Worm (Caenorhabditis elegans) whole organism, young adult: ENCODE data around the gene C16A3.6.

Experiments used
- B0019.2 ChIP-seq: fragments of 200-800 bp; sonication (Bioruptor generic); conservative IDR thresholded peaks from 2 replicates; pipeline ENCODE4 v1.3.6; 2022; ENCODE audit warnings: missing genetic modification reagents, missing genetic modification characterization, missing compliant biosample characterization
- B0035.1 ChIP-seq: sonication (generic microtip); optimal IDR thresholded peaks from 2 replicates; lab custom pipeline; 2016; ENCODE audit warnings: missing genetic modification characterization, mild to moderate bottlenecking, missing compliant biosample characterization, missing genotype, missing genetic modification reagents
- F23B12.7 ChIP-seq: sonication (generic microtip); optimal IDR thresholded peaks from 2 replicates; lab custom pipeline; 2017; ENCODE audit warnings: missing genetic modification characterization, mild to moderate bottlenecking, missing compliant biosample characterization, antibody characterized with exemption, moderate library complexity; ENCODE audit not compliant: insufficient read depth
- F52B5.7 ChIP-seq: sonication (generic microtip); optimal IDR thresholded peaks from 2 replicates; lab custom pipeline; 2016; ENCODE audit warnings: mild to moderate bottlenecking, missing genetic modification characterization, missing compliant biosample characterization
- F57A8.1 ChIP-seq: fragments of 200-800 bp; sonication (Bioruptor generic); optimal IDR thresholded peaks from 2 replicates; lab custom pipeline; 2018; ENCODE audit warnings: mild to moderate bottlenecking, missing genetic modification characterization, moderate library complexity, missing compliant biosample characterization
- K11D2.4 ChIP-seq: fragments of 200-800 bp; sonication (Bioruptor generic); IDR thresholded peaks from 2 replicates; pipeline ENCODE4 v1.3.6; 2022; ENCODE audit warnings: missing genetic modification reagents, missing genetic modification characterization, missing compliant biosample characterization
- K12H6.12 ChIP-seq: fragments of 200-800 bp; sonication (Bioruptor generic); optimal IDR thresholded peaks from 2 replicates; lab custom pipeline; 2018; ENCODE audit warnings: mild to moderate bottlenecking, missing genetic modification characterization, missing compliant biosample characterization
- Y67H2A.10 ChIP-seq: fragments of 200-800 bp; sonication (Bioruptor generic); conservative IDR thresholded peaks from 2 replicates; pipeline ENCODE4 v1.3.6; 2022; ENCODE audit warnings: missing genetic modification reagents, missing genetic modification characterization, missing compliant biosample characterization
- Y95B8A.8 ChIP-seq: fragments of 200-800 bp; sonication (Bioruptor generic); IDR thresholded peaks from 2 replicates; pipeline ENCODE4 v1.3.6; 2022; ENCODE audit warnings: missing genetic modification reagents, missing genetic modification characterization, missing compliant biosample characterization
- atf-7 ChIP-seq: sonication (generic microtip); optimal IDR thresholded peaks from 2 replicates; lab custom pipeline; 2017; ENCODE audit warnings: mild to moderate bottlenecking, missing genetic modification characterization, missing compliant biosample characterization
- athp-1 ChIP-seq: sonication (generic microtip); optimal IDR thresholded peaks from 2 replicates; lab custom pipeline; 2017; ENCODE audit warnings: mild to moderate bottlenecking, missing genetic modification characterization, missing compliant biosample characterization
- attf-3 ChIP-seq: fragments of 200-800 bp; sonication (Bioruptor generic); conservative IDR thresholded peaks from 2 replicates; pipeline ENCODE4 v1.3.6; 2022; ENCODE audit warnings: missing genetic modification reagents, missing genetic modification characterization, missing compliant biosample characterization
- attf-5 ChIP-seq: fragments of 200-800 bp; sonication (Bioruptor generic); optimal IDR thresholded peaks from 2 replicates; lab custom pipeline; 2018; ENCODE audit warnings: mild to moderate bottlenecking, missing genetic modification characterization, missing compliant biosample characterization
- bed-1 ChIP-seq: fragments of 200-800 bp; sonication (Bioruptor generic); IDR thresholded peaks from 2 replicates; pipeline ENCODE4 v1.3.6; 2022; ENCODE audit warnings: missing genetic modification reagents, missing genetic modification characterization, missing compliant biosample characterization
- cebp-1 ChIP-seq, 2 experiments: fragments of 200-800 bp in 1 of 2; sonication (Bioruptor generic) in 1 of 2; sonication (generic microtip) in 1 of 2; IDR thresholded peaks in 1 of 2; optimal IDR thresholded peaks in 1 of 2; 2 replicates each; pipeline versions ENCODE4 v1.3.6 to Lab custom; 2017 to 2022; ENCODE audit warnings: missing compliant biosample characterization in 2 of 2, missing genetic modification characterization in 2 of 2, mild to moderate bottlenecking in 1 of 2, missing genetic modification reagents in 1 of 2, moderate library complexity in 1 of 2
- ceh-27 ChIP-seq: fragments of 200-800 bp; sonication (Bioruptor generic); optimal IDR thresholded peaks from 2 replicates; lab custom pipeline; 2018; ENCODE audit warnings: mild to moderate bottlenecking, missing genetic modification characterization, moderate library complexity, missing compliant biosample characterization
- efl-1 ChIP-seq: fragments of 150-350 bp; optimal IDR thresholded peaks from 2 replicates; lab custom pipeline; 2014; ENCODE audit warnings: missing biosample characterization, missing genetic modification reagents, missing genetic modification characterization
- ets-4 ChIP-seq: fragments of 200-800 bp; sonication (Bioruptor generic); optimal IDR thresholded peaks from 2 replicates; lab custom pipeline; 2018; ENCODE audit warnings: mild to moderate bottlenecking, missing genetic modification characterization, missing compliant biosample characterization
- hlh-12 ChIP-seq: sonication (generic microtip); optimal IDR thresholded peaks from 2 replicates; lab custom pipeline; 2016; ENCODE audit warnings: missing genetic modification characterization, missing compliant biosample characterization
- lir-1 ChIP-seq: fragments of 200-800 bp; sonication (Bioruptor generic); conservative IDR thresholded peaks from 2 replicates; pipeline ENCODE4 v1.3.6; 2022; ENCODE audit warnings: missing genetic modification reagents, missing genetic modification characterization, missing compliant biosample characterization
- lsl-1 ChIP-seq: fragments of 200-800 bp; sonication (Bioruptor generic); optimal IDR thresholded peaks from 2 replicates; lab custom pipeline; 2018; ENCODE audit warnings: mild to moderate bottlenecking, missing genetic modification characterization, moderate library complexity, missing compliant biosample characterization
- lsy-27 ChIP-seq: sonication (generic microtip); optimal IDR thresholded peaks from 2 replicates; lab custom pipeline; 2017; ENCODE audit warnings: missing genetic modification characterization, mild to moderate bottlenecking, missing compliant biosample characterization, antibody characterized with exemption, missing genotype, borderline replicate concordance; ENCODE audit not compliant: insufficient read depth
- madf-10 ChIP-seq: sonication (generic microtip); optimal IDR thresholded peaks from 2 replicates; lab custom pipeline; 2016; ENCODE audit warnings: mild to moderate bottlenecking, missing genetic modification characterization, missing compliant biosample characterization
- mel-28 ChIP-seq: sonication (generic microtip); optimal IDR thresholded peaks from 2 replicates; lab custom pipeline; 2016; ENCODE audit warnings: borderline replicate concordance, mild to moderate bottlenecking, missing genetic modification characterization, missing compliant biosample characterization
- nfyb-1 ChIP-seq: fragments of 200-800 bp; sonication (Bioruptor generic); IDR thresholded peaks from 2 replicates; pipeline ENCODE4 v1.3.6; 2022; ENCODE audit warnings: missing genetic modification reagents, missing genetic modification characterization, missing compliant biosample characterization
- nhr-80 ChIP-seq: sonication (generic microtip); optimal IDR thresholded peaks from 2 replicates; lab custom pipeline; 2016; ENCODE audit warnings: missing genetic modification characterization, missing compliant biosample characterization
- repo-1 ChIP-seq: sonication (generic microtip); optimal IDR thresholded peaks from 2 replicates; lab custom pipeline; 2017; ENCODE audit warnings: mild to moderate bottlenecking, missing genetic modification characterization, missing compliant biosample characterization
- snpc-1.1 ChIP-seq: sonication (generic microtip); optimal IDR thresholded peaks from 2 replicates; lab custom pipeline; 2017; ENCODE audit warnings: missing genetic modification characterization, mild to moderate bottlenecking, missing compliant biosample characterization, antibody characterized with exemption, moderate library complexity, missing genotype, missing genetic modification reagents; ENCODE audit not compliant: insufficient read depth
- snpc-4 ChIP-seq, 5 experiments: fragments of 150-350 bp in 1 of 5; sonication (generic microtip) in 4 of 5; optimal IDR thresholded peaks; 2 replicates each; lab custom pipeline; 2014 to 2018; ENCODE audit warnings: missing genetic modification characterization in 5 of 5, missing biosample characterization in 3 of 5, antibody characterized with exemption in 2 of 5, mild to moderate bottlenecking in 2 of 5, missing compliant biosample characterization in 2 of 5, missing genotype in 2 of 5, moderate library complexity in 2 of 5, missing genetic modification reagents in 1 of 5
- tbx-9 ChIP-seq: sonication (generic microtip); optimal IDR thresholded peaks from 2 replicates; lab custom pipeline; 2016; ENCODE audit warnings: borderline replicate concordance, missing genetic modification characterization, inconsistent platforms, missing compliant biosample characterization
- unc-130 ChIP-seq: sonication (generic microtip); optimal IDR thresholded peaks from 2 replicates; lab custom pipeline; 2016; ENCODE audit warnings: missing genetic modification reagents, missing genetic modification characterization, missing compliant biosample characterization
- unc-62 ChIP-seq: fragments of 150-350 bp; optimal IDR thresholded peaks from 2 replicates; lab custom pipeline; 2014; ENCODE audit warnings: missing biosample characterization, missing genetic modification reagents, missing genetic modification characterization
- ztf-22 ChIP-seq: fragments of 200-800 bp; sonication (Bioruptor generic); optimal IDR thresholded peaks from 2 replicates; lab custom pipeline; 2018; ENCODE audit warnings: mild to moderate bottlenecking, missing genetic modification characterization, moderate library complexity, missing compliant biosample characterization

C16A3.6 gene

DNA sequence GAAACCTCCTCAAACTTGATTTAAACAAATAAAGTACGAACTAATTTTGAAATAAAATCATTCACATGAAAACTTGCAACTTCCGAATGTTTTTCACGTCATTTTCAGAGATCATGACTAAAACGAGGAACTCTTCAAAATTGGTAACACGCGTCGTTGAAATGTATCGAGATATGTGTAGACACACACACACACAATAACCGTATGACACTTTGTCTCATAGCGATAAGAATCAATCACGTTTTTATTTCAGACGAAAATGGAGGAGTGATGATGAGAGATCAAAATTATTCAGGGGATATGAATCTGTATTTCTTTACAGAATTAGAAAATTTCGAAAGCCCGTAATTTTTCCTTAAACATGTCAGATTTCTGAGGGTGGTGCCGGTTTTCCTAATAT lies 43.7 kb downstream of the C16A3.6 start:
- TF ChIP-seq ceh-27 (GFP tag; lab: Kevin White, UChicago) = no peak
- TF ChIP-seq unc-130 (GFP tag; lab: Kevin White, UChicago) = no peak
- TF ChIP-seq nhr-80 (tag; lab: Kevin White, UChicago) = peak; percentile 20
- no peak for TF ChIP-seq F23B12.7 (tag; lab: Kevin White, UChicago)
- TF ChIP-seq attf-5 (GFP tag; lab: Kevin White, UChicago) = peak; percentile 6
- TF ChIP-seq K12H6.12 = no peak
- no peak for TF ChIP-seq attf-3 (GFP tag; lab: Robert Waterston, UW)
- TF ChIP-seq Y95B8A.8 = no peak
- no peak for TF ChIP-seq bed-1 (GFP tag; lab: Robert Waterston, UW)
- no peak for TF ChIP-seq lir-1 (GFP tag; lab: Robert Waterston, UW)
- TF ChIP-seq athp-1 (tag; lab: Kevin White, UChicago) = no peak
- no peak for TF ChIP-seq ets-4 (GFP tag; lab: Kevin White, UChicago)
- TF ChIP-seq mel-28 (tag; lab: Kevin White, UChicago) = no peak
- no peak for TF ChIP-seq hlh-12 (tag; lab: Kevin White, UChicago)
- no peak for TF ChIP-seq lsl-1 (GFP tag; lab: Kevin White, UChicago)
- TF ChIP-seq ztf-22 = no peak
- no peak for TF ChIP-seq nfyb-1
- TF ChIP-seq repo-1 (tag; lab: Kevin White, UChicago) = no peak
- no peak for TF ChIP-seq K11D2.4 (GFP tag; lab: Robert Waterston, UW)
- no peak for TF ChIP-seq B0035.1 (tag; lab: Kevin White, UChicago)
- no peak for TF ChIP-seq B0019.2 (GFP tag; lab: Robert Waterston, UW)
- no peak for TF ChIP-seq cebp-1 (GFP tag; IDR thresholded peaks at IDR 0.05; lab: Robert Waterston, UW)
- peak; percentile 35 for TF ChIP-seq cebp-1 (tag; optimal IDR thresholded peaks at IDR 0.05; lab: Kevin White, UChicago)
- TF ChIP-seq atf-7 (tag; lab: Kevin White, UChicago) = peak; percentile 17
- TF ChIP-seq tbx-9 (tag; lab: Kevin White, UChicago) = no peak

ce11 chrIII:6427205-6427604 lies 48.2 kb downstream of the C16A3.6 start, which contains the start of gene C05D11.8:
C05D11.8 (minus strand) TSS chrIII:6427305.
- no peak for TF ChIP-seq snpc-4 (GFP tag; optimal IDR thresholded peaks at IDR 0.05; lab: Kevin White, UChicago)
- no peak for TF ChIP-seq snpc-4 (tag; optimal IDR thresholded peaks at IDR 0.05; lab: Kevin White, UChicago)
- TF ChIP-seq madf-10 = no peak
- TF ChIP-seq nhr-80 (tag; lab: Kevin White, UChicago) = no peak
- no peak for TF ChIP-seq F57A8.1 (GFP tag; lab: Kevin White, UChicago)
- no peak for TF ChIP-seq cebp-1 (GFP tag; IDR thresholded peaks at IDR 0.05; lab: Robert Waterston, UW)
- no peak for TF ChIP-seq cebp-1 (tag; optimal IDR thresholded peaks at IDR 0.05; lab: Kevin White, UChicago)
- no peak for TF ChIP-seq F52B5.7
- TF ChIP-seq efl-1 = no peak
- TF ChIP-seq snpc-1.1 = no peak
- no peak for TF ChIP-seq Y67H2A.10 (GFP tag; lab: Robert Waterston, UW)
- TF ChIP-seq hlh-12 (tag; lab: Kevin White, UChicago) = no peak
- no peak for TF ChIP-seq lsy-27
- TF ChIP-seq unc-62 (GFP tag; lab: Kevin White, UChicago) = no peak
